Fruit fly (Drosophila melanogaster) whole organism, embryonic: ENCODE results near the gene RpL6.

Experiments
- Aef1 ChIP-seq: fragments of 200-800 bp; sonication (Bioruptor generic); IDR thresholded peaks from 3 replicates; pipeline ENCODE4 v1.3.6; 2022; ENCODE audit warnings: missing biosample characterization, missing genetic modification characterization
- B-H2 ChIP-seq: fragments of 200-800 bp; sonication (Bioruptor generic); optimal IDR thresholded peaks from 2 replicates; lab custom pipeline; 2018; ENCODE audit warnings: missing biosample characterization, mild to moderate bottlenecking, missing genetic modification characterization
- BEAF-32 ChIP-seq: fragments of 200-800 bp; sonication (Bioruptor generic); optimal IDR thresholded peaks from 3 replicates; lab custom pipeline; 2017; ENCODE audit warnings: missing biosample characterization, missing genetic modification characterization, mild to moderate bottlenecking, moderate library complexity, missing genetic modification reagents
- CG10147 ChIP-seq: fragments of 200-800 bp; sonication (Bioruptor generic); optimal IDR thresholded peaks from 2 replicates; lab custom pipeline; 2019; ENCODE audit warnings: missing biosample characterization, mild to moderate bottlenecking, missing genetic modification characterization, moderate library complexity
- CG10543 ChIP-seq: fragments of 200-800 bp; sonication (Bioruptor generic); optimal IDR thresholded peaks from 3 replicates; lab custom pipeline; 2017; ENCODE audit warnings: missing biosample characterization, mild to moderate bottlenecking, missing genetic modification characterization, moderate library complexity
- CG12769 ChIP-seq: fragments of 200-800 bp; sonication (Bioruptor generic); optimal IDR thresholded peaks from 2 replicates; lab custom pipeline; 2019; ENCODE audit warnings: missing biosample characterization, mild to moderate bottlenecking, missing genetic modification characterization, moderate library complexity
- CG13287 ChIP-seq: fragments of 200-800 bp; sonication (Bioruptor generic); IDR thresholded peaks from 2 replicates; pipeline ENCODE4 v1.3.6; 2022; ENCODE audit warnings: missing biosample characterization, missing genetic modification characterization; ENCODE audit not compliant: partially characterized antibody
- CG13894 ChIP-seq: fragments of 200-800 bp; sonication (Bioruptor generic); optimal IDR thresholded peaks from 3 replicates; lab custom pipeline; 2018; ENCODE audit warnings: missing biosample characterization, mild to moderate bottlenecking, missing genetic modification characterization, moderate library complexity
- CG32532 ChIP-seq: fragments of 200-800 bp; sonication (Bioruptor generic); IDR thresholded peaks from 2 replicates; pipeline ENCODE4 v1.3.6; 2022; ENCODE audit warnings: missing biosample characterization, missing genetic modification characterization
- CG34224 ChIP-seq: fragments of 200-800 bp; sonication (Bioruptor generic); IDR thresholded peaks from 3 replicates; pipeline ENCODE4 v1.3.6; 2022; ENCODE audit warnings: missing biosample characterization, missing genetic modification characterization; ENCODE audit not compliant: partially characterized antibody
- CG34376 ChIP-seq: fragments of 200-800 bp; sonication (Bioruptor generic); optimal IDR thresholded peaks from 2 replicates; lab custom pipeline; 2018; ENCODE audit warnings: missing biosample characterization, mild to moderate bottlenecking, missing genetic modification characterization
- CG4282 ChIP-seq: fragments of 200-800 bp; sonication (Bioruptor generic); optimal IDR thresholded peaks from 2 replicates; lab custom pipeline; 2016; ENCODE audit warnings: missing biosample characterization, missing genetic modification characterization
- CG4328 ChIP-seq: fragments of 200-800 bp; sonication (Bioruptor generic); optimal IDR thresholded peaks from 3 replicates; lab custom pipeline; 2017; ENCODE audit warnings: missing biosample characterization, missing genetic modification reagents, missing genetic modification characterization
- CG4707 ChIP-seq: fragments of 200-800 bp; sonication (Bioruptor generic); optimal IDR thresholded peaks from 2 replicates; lab custom pipeline; 2018; ENCODE audit warnings: missing biosample characterization, mild to moderate bottlenecking, missing genetic modification characterization, moderate library complexity
- CG7839 ChIP-seq: fragments of 200-800 bp; sonication (Bioruptor generic); optimal IDR thresholded peaks from 3 replicates; lab custom pipeline; 2018; ENCODE audit warnings: missing biosample characterization, mild to moderate bottlenecking, missing genetic modification characterization, moderate library complexity
- CG9215 ChIP-seq: fragments of 200-800 bp; sonication (Bioruptor generic); IDR thresholded peaks from 2 replicates; pipeline ENCODE4 v1.3.6; 2022; ENCODE audit warnings: missing biosample characterization, missing genetic modification characterization
- CG9932 ChIP-seq: fragments of 200-800 bp; sonication (Bioruptor generic); IDR thresholded peaks from 2 replicates; pipeline ENCODE4 v1.3.6; 2022; ENCODE audit warnings: missing biosample characterization, missing genetic modification characterization
- Dbx ChIP-seq: fragments of 200-800 bp; sonication (Bioruptor generic); IDR thresholded peaks from 3 replicates; pipeline ENCODE4 v1.3.6; 2022; ENCODE audit warnings: missing biosample characterization, missing genetic modification characterization
- Dll ChIP-seq: fragments of 200-800 bp; sonication (Bioruptor generic); IDR thresholded peaks from 4 replicates; pipeline ENCODE4 v1.3.6; 2022; ENCODE audit warnings: missing biosample characterization, missing genetic modification characterization; ENCODE audit not compliant: partially characterized antibody
- ERR ChIP-seq: fragments of 200-800 bp; sonication (Bioruptor generic); optimal IDR thresholded peaks from 2 replicates; lab custom pipeline; 2016; ENCODE audit warnings: missing biosample characterization, missing genetic modification characterization
- Med ChIP-seq: fragments of 200-800 bp; sonication (Bioruptor generic); peaks from one replicate; lab custom pipeline; 2016; ENCODE audit warnings: missing biosample characterization, missing genetic modification characterization, mild to moderate bottlenecking, inconsistent platforms, moderate library complexity
- NFAT ChIP-seq: fragments of 200-800 bp; sonication (Bioruptor generic); IDR thresholded peaks from 2 replicates; pipeline ENCODE4 v1.3.6; 2022; ENCODE audit warnings: missing biosample characterization, missing genetic modification characterization
- Pdp1 ChIP-seq, 2 experiments: fragments of 200-800 bp; sonication (Bioruptor generic); optimal IDR thresholded peaks; 3 replicates each; lab custom pipeline; 2016; ENCODE audit warnings: missing biosample characterization in 2 of 2, missing genetic modification characterization in 2 of 2, mild to moderate bottlenecking in 1 of 2, moderate library complexity in 1 of 2
- abd-A ChIP-seq: fragments of 200-800 bp; sonication (Bioruptor generic); optimal IDR thresholded peaks from 3 replicates; lab custom pipeline; 2019; ENCODE audit warnings: missing biosample characterization, mild to moderate bottlenecking, missing genetic modification characterization, moderate library complexity
- ato ChIP-seq: fragments of 200-800 bp; sonication (Bioruptor generic); IDR thresholded peaks from 2 replicates; pipeline ENCODE4 v1.3.6; 2022; ENCODE audit warnings: missing biosample characterization, missing genetic modification characterization; ENCODE audit not compliant: partially characterized antibody
- caup ChIP-seq: fragments of 200-800 bp; sonication (Bioruptor generic); optimal IDR thresholded peaks from 3 replicates; lab custom pipeline; 2017; ENCODE audit warnings: missing biosample characterization, mild to moderate bottlenecking, missing genetic modification characterization, moderate library complexity; ENCODE audit not compliant: severe bottlenecking
- cg ChIP-seq: fragments of 200-800 bp; sonication (Bioruptor generic); optimal IDR thresholded peaks from 3 replicates; lab custom pipeline; 2019; ENCODE audit warnings: missing biosample characterization, mild to moderate bottlenecking, missing genetic modification characterization, moderate library complexity
- chinmo ChIP-seq: fragments of 200-800 bp; sonication (Bioruptor generic); IDR thresholded peaks from 4 replicates; pipeline ENCODE4 v1.3.6; 2022; ENCODE audit warnings: missing biosample characterization, missing genetic modification characterization; ENCODE audit not compliant: partially characterized antibody
- chm ChIP-seq: fragments of 200-800 bp; sonication (Bioruptor generic); IDR thresholded peaks from 2 replicates; pipeline ENCODE4 v1.3.6; 2022; ENCODE audit warnings: missing biosample characterization, missing genetic modification characterization
- corto ChIP-seq: fragments of 200-800 bp; sonication (Bioruptor generic); optimal IDR thresholded peaks from 2 replicates; lab custom pipeline; 2016; ENCODE audit warnings: missing biosample characterization, mild to moderate bottlenecking, missing genetic modification characterization, moderate library complexity
- crol ChIP-seq: fragments of 200-800 bp; sonication (Bioruptor generic); IDR thresholded peaks from 2 replicates; pipeline ENCODE4 v1.3.6; 2022; ENCODE audit warnings: missing biosample characterization, missing genetic modification characterization
- cwo ChIP-seq: fragments of 200-800 bp; sonication (Bioruptor generic); optimal IDR thresholded peaks from 3 replicates; lab custom pipeline; 2017; ENCODE audit warnings: missing biosample characterization, missing genetic modification characterization, mild to moderate bottlenecking, moderate library complexity, missing genetic modification reagents
- exex ChIP-seq: fragments of 200-800 bp; sonication (Bioruptor generic); optimal IDR thresholded peaks from 4 replicates; lab custom pipeline; 2018; ENCODE audit warnings: missing biosample characterization, mild to moderate bottlenecking, missing genetic modification characterization, moderate library complexity
- ftz-f1 ChIP-seq: fragments of 200-800 bp; sonication (Bioruptor generic); optimal IDR thresholded peaks from 2 replicates; lab custom pipeline; 2016; ENCODE audit warnings: missing biosample characterization, missing genetic modification characterization
- jigr1 ChIP-seq: fragments of 200-800 bp; sonication (Bioruptor generic); IDR thresholded peaks from 3 replicates; pipeline ENCODE4 v1.3.6; 2022; ENCODE audit warnings: missing biosample characterization, missing genetic modification characterization
- lab ChIP-seq: fragments of 200-800 bp; sonication (Bioruptor generic); optimal IDR thresholded peaks from 3 replicates; lab custom pipeline; 2017; ENCODE audit warnings: missing biosample characterization, missing genetic modification characterization, mild to moderate bottlenecking, moderate library complexity, missing genetic modification reagents
- lbe ChIP-seq: fragments of 200-800 bp; sonication (Bioruptor generic); optimal IDR thresholded peaks from 2 replicates; lab custom pipeline; 2016; ENCODE audit warnings: missing biosample characterization, mild to moderate bottlenecking, missing genetic modification characterization
- mam ChIP-seq: fragments of 200-800 bp; sonication (Bioruptor generic); optimal IDR thresholded peaks from 3 replicates; lab custom pipeline; 2016; ENCODE audit warnings: missing biosample characterization, missing genetic modification characterization
- mirr ChIP-seq: fragments of 200-800 bp; sonication (Bioruptor generic); optimal IDR thresholded peaks from 3 replicates; lab custom pipeline; 2018; ENCODE audit warnings: missing biosample characterization, mild to moderate bottlenecking, missing genetic modification characterization
- rib ChIP-seq: fragments of 200-800 bp; sonication (Bioruptor generic); IDR thresholded peaks from 2 replicates; pipeline ENCODE4 v1.3.6; 2022; ENCODE audit warnings: missing biosample characterization, missing genetic modification characterization
- sd ChIP-seq: fragments of 200-800 bp; sonication (Bioruptor generic); optimal IDR thresholded peaks from 3 replicates; lab custom pipeline; 2018; ENCODE audit warnings: missing biosample characterization, mild to moderate bottlenecking, missing genetic modification characterization, moderate library complexity
- sens ChIP-seq: fragments of 200-800 bp; sonication (Bioruptor generic); peaks from one replicate; lab custom pipeline; 2016; ENCODE audit warnings: missing biosample characterization, missing genetic modification characterization
- sug ChIP-seq: fragments of 200-800 bp; optimal IDR thresholded peaks from 2 replicates; lab custom pipeline; 2019; ENCODE audit warnings: missing biosample characterization, mild to moderate bottlenecking, missing genetic modification characterization, moderate library complexity

The RpL6 gene

dm6 chr3R:31599538-31600313 is 3.7 kb upstream of the RpL6 start:
- no peak for TF ChIP-seq CG4707 (GFP tag; lab: Kevin White, UChicago)
- peak; percentile 15; the same call in 1 of the 3 replicates for TF ChIP-seq Aef1
- TF ChIP-seq CG9215 (GFP tag; lab: Robert Waterston, UW) = no peak
- peak; percentile 23 for TF ChIP-seq corto (GFP tag; lab: Kevin White, UChicago)
- TF ChIP-seq CG13894 (tag; lab: Kevin White, UChicago) = peak; percentile 71
- TF ChIP-seq Med (GFP tag; lab: Kevin White, UChicago) = peak; percentile 85
- TF ChIP-seq lab (GFP tag; lab: Kevin White, UChicago) = peak; percentile 31
- TF ChIP-seq Dll = no peak
- peak; percentile 91 for TF ChIP-seq CG10543
- peak; percentile 12 for TF ChIP-seq sens (GFP tag; lab: Kevin White, UChicago)
- TF ChIP-seq ERR (GFP tag; lab: Kevin White, UChicago) = peak; percentile 8
- TF ChIP-seq rib (GFP tag; lab: Robert Waterston, UW) = peak; percentile 65; the same call in 1 of the 2 replicates
- peak; percentile 51 for TF ChIP-seq sd
- TF ChIP-seq jigr1 (GFP tag; lab: Robert Waterston, UW) = no peak
- 0 out of 2 replicates have a peak, but pooled peaks have one; percentile 10 for TF ChIP-seq CG32532 (GFP tag; lab: Robert Waterston, UW)
- TF ChIP-seq CG34376 = peak; percentile 83
- TF ChIP-seq NFAT (GFP tag; lab: Robert Waterston, UW) = no peak
- TF ChIP-seq CG4328 (GFP tag; lab: Kevin White, UChicago) = peak; percentile 27
- 0 out of 2 replicates have a peak, but pooled peaks have one; percentile 16 for TF ChIP-seq CG9932 (GFP tag; lab: Robert Waterston, UW)
- no peak for TF ChIP-seq mam (GFP tag; lab: Kevin White, UChicago)
- TF ChIP-seq lbe (GFP tag; lab: Kevin White, UChicago) = peak; percentile 55
- no peak for TF ChIP-seq BEAF-32 (GFP tag; lab: Kevin White, UChicago)
- 0 out of 4 replicates have a peak, but pooled peaks have one; percentile 49 for TF ChIP-seq chinmo (GFP tag; lab: Robert Waterston, UW)
- TF ChIP-seq ftz-f1 (GFP tag; lab: Kevin White, UChicago) = peak; percentile 87
- no peak for TF ChIP-seq CG4282
- no peak for TF ChIP-seq ato (GFP tag; lab: Robert Waterston, UW)
- peak; percentile 30 for TF ChIP-seq mirr (GFP tag; lab: Kevin White, UChicago)
- TF ChIP-seq Pdp1 (GFP tag; optimal IDR thresholded peaks at IDR 0.05; lab: Kevin White, UChicago) = peak in 1 of 2 experiments; percentile 75
- peak; percentile 44 for TF ChIP-seq abd-A
- peak; percentile 30; the same call in 1 of the 3 replicates for TF ChIP-seq Dbx
- 0 out of 2 replicates have a peak, but pooled peaks have one; percentile 46 for TF ChIP-seq crol (GFP tag; lab: Robert Waterston, UW)
- TF ChIP-seq CG13287 (GFP tag; lab: Robert Waterston, UW) = 0 out of 2 replicates have a peak, but pooled peaks have one; percentile 16
- TF ChIP-seq cwo = peak; percentile 70
- TF ChIP-seq B-H2 = peak; percentile 19
- peak; percentile 49 for TF ChIP-seq sug
- TF ChIP-seq CG12769 (tag; lab: Kevin White, UChicago) = peak; percentile 37
- peak; percentile 13 for TF ChIP-seq caup
- TF ChIP-seq CG34224 = peak; percentile 53; the same call in 2 of the 3 replicates
- TF ChIP-seq chm = no peak
- TF ChIP-seq CG10147 (GFP tag; lab: Kevin White, UChicago) = no peak
- TF ChIP-seq cg (GFP tag; lab: Kevin White, UChicago) = peak; percentile 22
- no peak for TF ChIP-seq CG7839 (tag; lab: Kevin White, UChicago)
- TF ChIP-seq exex (tag; lab: Kevin White, UChicago) = peak; percentile 70
